Fruit fly (Drosophila melanogaster) whole organism, wandering third instar larva: ENCODE results near the gene Dpy-30L2.

Experiments used
- Abd-B ChIP-seq: fragments of >200 bp; optimal IDR thresholded peaks from 2 replicates; lab custom pipeline; 2017; ENCODE audit warnings: missing biosample characterization, missing genetic modification characterization
- CG32264 ChIP-seq: fragments of 200-800 bp; sonication (Bioruptor generic); optimal IDR thresholded peaks from 2 replicates; lab custom pipeline; 2016; ENCODE audit warnings: missing biosample characterization, missing genetic modification characterization
- CrebA ChIP-seq: fragments of 200-800 bp; sonication (Bioruptor generic); optimal IDR thresholded peaks from 2 replicates; lab custom pipeline; 2016; ENCODE audit warnings: missing biosample characterization, mild to moderate bottlenecking, missing genetic modification characterization, borderline replicate concordance
- Dif ChIP-seq: fragments of 200-275, 200-300 bp; sonication (Bioruptor generic); optimal IDR thresholded peaks from 2 replicates; lab custom pipeline; 2018; ENCODE audit warnings: missing biosample characterization, missing genetic modification characterization; ENCODE audit not compliant: partially characterized antibody
- GATAd ChIP-seq: sonication (Bioruptor generic); optimal IDR thresholded peaks from 2 replicates; lab custom pipeline; 2016; ENCODE audit warnings: missing biosample characterization, missing genetic modification characterization
- HLH106 ChIP-seq: fragments of 200-800 bp; optimal IDR thresholded peaks from 3 replicates; lab custom pipeline; 2019; ENCODE audit warnings: missing biosample characterization, mild to moderate bottlenecking, missing genetic modification characterization, moderate library complexity
- Hnf4 ChIP-seq: fragments of 200-800 bp; sonication (Bioruptor generic); optimal IDR thresholded peaks from 2 replicates; lab custom pipeline; 2016; ENCODE audit warnings: missing biosample characterization, mild to moderate bottlenecking, missing genetic modification characterization
- Hr78 ChIP-seq: fragments of >200 bp; optimal IDR thresholded peaks from 2 replicates; lab custom pipeline; 2017; ENCODE audit warnings: missing biosample characterization, missing genetic modification characterization
- Jra ChIP-seq: sonication (Bioruptor generic); optimal IDR thresholded peaks from 2 replicates; lab custom pipeline; 2016; ENCODE audit warnings: missing biosample characterization, missing genetic modification characterization
- Mio ChIP-seq: sonication (Bioruptor generic); optimal IDR thresholded peaks from 2 replicates; lab custom pipeline; 2016; ENCODE audit warnings: missing biosample characterization, missing genetic modification characterization
- Myc ChIP-seq: fragments of >200 bp; optimal IDR thresholded peaks from 2 replicates; lab custom pipeline; 2017
- N ChIP-seq: fragments of >200 bp; optimal IDR thresholded peaks from 2 replicates; lab custom pipeline; 2018; ENCODE audit warnings: missing biosample characterization, missing external identifiers, missing genetic modification characterization
- OdsH ChIP-seq: fragments of 200-800 bp; sonication (Bioruptor generic); optimal IDR thresholded peaks from 2 replicates; lab custom pipeline; 2016; ENCODE audit warnings: missing biosample characterization, mild to moderate bottlenecking, missing genetic modification characterization
- Rel ChIP-seq, 2 experiments: fragments of 200-800 bp; sonication (Bioruptor generic) in 1 of 2; optimal IDR thresholded peaks; 2 replicates in 1 of 2; 3 replicates in 1 of 2; lab custom pipeline; 2016 to 2019; ENCODE audit warnings: mild to moderate bottlenecking in 2 of 2, missing biosample characterization in 2 of 2, missing genetic modification characterization in 2 of 2, moderate library complexity in 1 of 2
- Sp1 ChIP-seq: fragments of 200-800 bp; sonication (Bioruptor generic); optimal IDR thresholded peaks from 3 replicates; lab custom pipeline; 2019; ENCODE audit warnings: missing biosample characterization, mild to moderate bottlenecking, missing genetic modification characterization, moderate library complexity
- Vsx2 ChIP-seq: fragments of 200-300, 225-300 bp; sonication (Bioruptor generic); optimal IDR thresholded peaks from 2 replicates; lab custom pipeline; 2018; ENCODE audit warnings: missing biosample characterization, missing genetic modification characterization; ENCODE audit not compliant: partially characterized antibody
- br ChIP-seq: fragments of 200-800 bp; sonication (Bioruptor generic); optimal IDR thresholded peaks from 2 replicates; lab custom pipeline; 2016; ENCODE audit warnings: missing biosample characterization, missing genetic modification characterization
- dl ChIP-seq, 2 experiments: fragments of 175-275, 200-275 bp in 1 of 2; fragments of 200-275 bp in 1 of 2; sonication (Bioruptor generic); optimal IDR thresholded peaks; lab custom pipeline; 2018; ENCODE audit warnings: mild to moderate bottlenecking in 2 of 2, missing biosample characterization in 2 of 2, missing genetic modification characterization in 2 of 2, moderate library complexity in 2 of 2; ENCODE audit not compliant: partially characterized antibody in 2 of 2, insufficient read depth in 1 of 2
- dmrt93B ChIP-seq: fragments of 200-800 bp; sonication (Bioruptor generic); optimal IDR thresholded peaks from 2 replicates; lab custom pipeline; 2018; ENCODE audit warnings: missing biosample characterization, mild to moderate bottlenecking, missing genetic modification characterization
- fru ChIP-seq: fragments of 200-800 bp; sonication (Bioruptor generic); optimal IDR thresholded peaks from 3 replicates; lab custom pipeline; 2016; ENCODE audit warnings: missing biosample characterization, mild to moderate bottlenecking, missing genetic modification characterization
- h ChIP-seq: fragments of 200-800 bp; sonication (Bioruptor generic); optimal IDR thresholded peaks from 3 replicates; lab custom pipeline; 2016; ENCODE audit warnings: missing biosample characterization, mild to moderate bottlenecking, missing genetic modification characterization
- jim ChIP-seq: fragments of 175-275, 200-325 bp; sonication (Bioruptor generic); optimal IDR thresholded peaks from 2 replicates; lab custom pipeline; 2016; ENCODE audit warnings: missing biosample characterization, mild to moderate bottlenecking, missing genetic modification characterization
- pan ChIP-seq: fragments of >200 bp; optimal IDR thresholded peaks from 2 replicates; lab custom pipeline; 2017
- psq ChIP-seq: fragments of 200-800 bp; sonication (Bioruptor generic); optimal IDR thresholded peaks from 3 replicates; lab custom pipeline; 2017; ENCODE audit warnings: missing biosample characterization, mild to moderate bottlenecking, missing genetic modification characterization, moderate library complexity
- rgr ChIP-seq: fragments of 200-800 bp; sonication (Bioruptor generic); optimal IDR thresholded peaks from 3 replicates; lab custom pipeline; 2016; ENCODE audit warnings: missing biosample characterization, mild to moderate bottlenecking, missing genetic modification characterization
- sv ChIP-seq: fragments of 200-800 bp; sonication (Bioruptor generic); optimal IDR thresholded peaks from 3 replicates; lab custom pipeline; 2016; ENCODE audit warnings: missing biosample characterization, missing genetic modification characterization

Gene Dpy-30L2

dm6 chr3L:4055438-4055962 is 8.0 kb upstream of the Dpy-30L2 start:
- TF ChIP-seq dl (GFP tag; optimal IDR thresholded peaks at IDR 0.05; lab: Kevin White, UChicago; ENCODE audit: insufficient read depth in 1 of 2, partially characterized antibody in 2 of 2) (no peak), N (GFP tag; lab: Kevin White, UChicago) (no peak), GATAd (GFP tag; lab: Kevin White, UChicago) (no peak), Myc (lab: Kevin White, UChicago) (no peak), Vsx2 (peak; percentile 32)

DNA sequence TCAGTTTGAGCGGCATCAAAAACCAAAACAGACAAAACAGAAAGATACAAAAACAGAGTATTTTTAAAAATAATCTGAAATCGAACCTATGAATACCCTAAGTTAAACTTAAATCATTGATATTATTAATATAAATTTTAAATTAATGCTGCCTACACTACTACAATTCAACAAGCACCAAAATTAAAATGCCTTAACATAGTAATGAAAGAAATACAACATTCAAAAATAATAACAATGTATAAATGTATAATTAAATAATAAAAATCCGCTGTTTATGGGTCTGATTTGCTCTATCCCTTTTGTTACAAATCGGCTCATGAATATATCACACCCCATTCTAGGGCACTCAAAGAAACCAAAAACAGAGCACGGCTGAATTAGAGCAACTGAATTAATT is 1.5 kb upstream of the Dpy-30L2 start:
- TF ChIP-seq Abd-B (GFP tag; lab: Kevin White, UChicago) = no peak

- TF ChIP-seq Rel (GFP tag; optimal IDR thresholded peaks at IDR 0.05; lab: Kevin White, UChicago) (no peak), Rel (tag; optimal IDR thresholded peaks at IDR 0.05; lab: Kevin White, UChicago) (no peak), fru (GFP tag; lab: Kevin White, UChicago) (no peak), Jra (GFP tag; lab: Kevin White, UChicago) (no peak), dmrt93B (GFP tag; lab: Kevin White, UChicago) (no peak), Mio (GFP tag; lab: Kevin White, UChicago) (no peak), Vsx2 (no peak), Hnf4 (GFP tag; lab: Kevin White, UChicago) (no peak), pan (no peak), CrebA (GFP tag; lab: Kevin White, UChicago) (no peak), psq (no peak), h (GFP tag; lab: Kevin White, UChicago) (no peak), OdsH (GFP tag; lab: Kevin White, UChicago) (no peak)
These were observed 1.2 kb downstream of the Dpy-30L2 start, which contains the start of gene CG1136 for dm6 chr3L:4046289-4046688. Gene CG1136 (plus strand): TSS chr3L:4046596.

DNA sequence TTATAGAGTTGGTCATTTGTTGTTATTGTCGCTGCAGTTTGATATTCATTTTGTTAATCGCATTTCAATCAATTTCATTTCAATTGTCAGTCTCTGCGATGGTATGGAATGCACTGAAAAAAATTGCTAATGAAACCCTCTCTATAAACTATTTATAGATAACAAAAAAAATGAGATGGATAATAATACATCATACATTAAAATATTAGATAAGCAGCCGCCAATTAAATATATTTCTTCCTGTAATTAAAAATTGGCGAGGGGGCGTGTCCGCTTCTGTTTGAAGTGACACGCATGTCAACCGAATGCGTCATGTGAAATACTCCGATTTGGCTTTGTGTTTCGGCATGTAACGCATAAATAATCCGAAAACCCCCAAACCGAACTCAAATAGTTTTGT is 3.0 kb downstream of the Dpy-30L2 start:
- no peak for TF ChIP-seq Abd-B (GFP tag; lab: Kevin White, UChicago)
- TF ChIP-seq Mio (GFP tag; lab: Kevin White, UChicago) = no peak
- TF ChIP-seq Jra (GFP tag; lab: Kevin White, UChicago) = no peak
- TF ChIP-seq Dif (GFP tag; lab: Kevin White, UChicago) = no peak
- no peak for TF ChIP-seq br (GFP tag; lab: Kevin White, UChicago)
- TF ChIP-seq Hr78 (GFP tag; lab: Kevin White, UChicago) = no peak

- TF ChIP-seq Myc (lab: Kevin White, UChicago) = peak; percentile 52
- peak; percentile 60 for TF ChIP-seq psq
- peak; percentile 76 for TF ChIP-seq HLH106
- peak; percentile 60 for TF ChIP-seq dmrt93B (GFP tag; lab: Kevin White, UChicago)
- TF ChIP-seq sv (GFP tag; lab: Kevin White, UChicago) = peak; percentile 27
- peak; percentile 34 for TF ChIP-seq OdsH (GFP tag; lab: Kevin White, UChicago)
- TF ChIP-seq Sp1 (GFP tag; lab: Kevin White, UChicago) = no peak
- TF ChIP-seq pan = no peak
These were observed 7.1 kb downstream of the Dpy-30L2 start, which contains the start of the genes CG11593 and Rcd5 for dm6 chr3L:4040247-4040925. Gene CG11593 (minus strand): TSS chr3L:4040482. Gene Rcd5 (plus strand): TSS chr3L:4040529.

DNA sequence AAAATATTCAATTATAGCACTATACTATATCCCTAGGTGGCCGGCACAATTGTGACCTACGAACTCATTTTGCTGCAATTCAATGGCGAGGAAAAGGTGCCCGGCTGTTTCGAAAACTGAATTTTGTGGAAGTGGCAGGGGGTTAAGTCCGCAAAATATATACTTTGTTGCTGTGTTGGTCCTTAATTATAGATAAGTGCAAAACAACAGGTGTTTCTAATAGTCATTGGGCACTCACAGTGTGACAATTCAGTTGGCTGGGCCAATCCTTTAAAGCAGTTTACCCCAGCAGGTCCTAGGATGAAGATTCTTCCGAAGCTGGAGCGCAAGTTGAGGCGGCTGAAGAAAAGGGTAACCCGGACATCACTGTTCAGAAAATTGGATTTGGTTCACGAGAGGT is 12.0 kb downstream of the Dpy-30L2 start, which contains the start of gene Gr64f:
Gene Gr64f (plus strand): TSS at position 301 of the 400 bp plus-strand sequence.
- TF ChIP-seq GATAd (GFP tag; lab: Kevin White, UChicago) = no peak
- TF ChIP-seq Vsx2 = no peak
- no peak for TF ChIP-seq jim
- no peak for TF ChIP-seq rgr
- TF ChIP-seq Myc (lab: Kevin White, UChicago) = no peak
- TF ChIP-seq pan = no peak
- TF ChIP-seq dmrt93B (GFP tag; lab: Kevin White, UChicago) = no peak
- no peak for TF ChIP-seq CG32264 (GFP tag; lab: Kevin White, UChicago)
